Worm (Caenorhabditis elegans) whole organism, late embryonic: ENCODE data around the gene decr-1.3.

ENCODE experiments used
- ceh-2 ChIP-seq: sonication (generic microtip); optimal IDR thresholded peaks from 2 replicates; lab custom pipeline; 2016; ENCODE audit warnings: missing genotype, missing genetic modification characterization, missing compliant biosample characterization
- dve-1 ChIP-seq: sonication (generic microtip); optimal IDR thresholded peaks from 2 replicates; lab custom pipeline; 2017; ENCODE audit warnings: antibody characterized with exemption, mild to moderate bottlenecking, missing genetic modification characterization, missing compliant biosample characterization
- elt-4 ChIP-seq: sonication (generic microtip); optimal IDR thresholded peaks from 2 replicates; lab custom pipeline; 2016; ENCODE audit warnings: missing genetic modification characterization, missing compliant biosample characterization
- fax-1 ChIP-seq: sonication (generic microtip); optimal IDR thresholded peaks from 2 replicates; lab custom pipeline; 2016; ENCODE audit warnings: missing genotype, missing genetic modification characterization, missing compliant biosample characterization
- fkh-10 ChIP-seq: fragments of 150-350 bp; optimal IDR thresholded peaks from 2 replicates; lab custom pipeline; 2014; ENCODE audit warnings: missing biosample characterization, missing genetic modification reagents, missing genetic modification characterization
- fkh-6 ChIP-seq: sonication (generic microtip); optimal IDR thresholded peaks from 2 replicates; lab custom pipeline; 2016; ENCODE audit warnings: missing genetic modification characterization, missing compliant biosample characterization
- pag-3 ChIP-seq: sonication (generic microtip); optimal IDR thresholded peaks from 2 replicates; lab custom pipeline; 2016; ENCODE audit warnings: missing compliant biosample characterization, missing genetic modification characterization, borderline replicate concordance
- tbx-2 ChIP-seq: sonication (generic microtip); optimal IDR thresholded peaks from 2 replicates; lab custom pipeline; 2016; ENCODE audit warnings: missing genetic modification characterization, missing compliant biosample characterization

DNA sequence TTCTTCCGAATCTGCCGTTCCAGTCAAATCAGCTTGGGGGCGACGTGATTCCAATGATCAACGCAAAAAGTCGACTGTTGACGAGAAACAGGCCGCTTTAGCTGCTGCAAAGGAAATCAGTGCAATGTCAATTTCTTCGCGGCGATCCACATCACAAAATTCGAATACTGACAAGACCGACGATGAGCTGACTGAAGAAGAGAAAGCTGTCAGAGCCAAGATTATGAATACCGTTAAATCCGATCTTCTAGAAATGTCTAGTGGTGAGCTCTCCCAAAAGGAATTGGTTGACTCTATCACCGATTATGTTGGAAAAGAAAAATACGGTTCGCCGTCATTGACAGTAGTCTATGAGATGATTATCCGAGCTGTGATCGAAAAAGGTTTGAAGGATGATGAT is 46.9 kb upstream of the decr-1.3 start:
- TF ChIP-seq dve-1 (tag; lab: Kevin White, UChicago) (no peak), fax-1 (tag; lab: Kevin White, UChicago) (no peak), pag-3 (tag; lab: Kevin White, UChicago) (no peak), tbx-2 (no peak), elt-4 (tag; lab: Kevin White, UChicago) (no peak), fkh-6 (tag; lab: Kevin White, UChicago) (no peak), fkh-10 (GFP tag; lab: Kevin White, UChicago) (no peak), ceh-2 (tag; lab: Kevin White, UChicago) (no peak)
